ENCODE assay signal across 4 fruit fly cellular contexts in genomic region chr3L:21106883-21107282, dm6.
A peak's percentile ranks its signal among the peaks of the same experiment; 100 is the strongest.
TF ChIP-seq lines count a peak whose summit lies in the region.

No protein-coding gene starts in this region.

- no peak for TF ChIP-seq CTCF in whole organism, embryonic (GFP tag; optimal IDR thresholded peaks at IDR 0.05; lab: Kevin White, UChicago)

TF ChIP-seq in whole organism, embryonic, 481 proteins besides CTCF, POLR2A, EP300 and RAD21:
- TF ChIP-seq pfk (GFP tag; optimal IDR thresholded peaks at IDR 0.05; lab: Kevin White, UChicago), result no peak
- TF ChIP-seq CG4820 (GFP tag; optimal IDR thresholded peaks at IDR 0.05; lab: Kevin White, UChicago), result no peak
- no peak for TF ChIP-seq prd (optimal IDR thresholded peaks at IDR 0.05; lab: Kevin White, UChicago)
- peak; percentile 38; the same call in 1 of the 3 replicates for TF ChIP-seq prd (GFP tag; IDR thresholded peaks at IDR 0.05; lab: Robert Waterston, UW)
- TF ChIP-seq Bteb2 (GFP tag; optimal IDR thresholded peaks at IDR 0.05; lab: Kevin White, UChicago), result no peak
- TF ChIP-seq CG13894 (tag; optimal IDR thresholded peaks at IDR 0.05; lab: Kevin White, UChicago), result no peak
- no peak for TF ChIP-seq tup (GFP tag; optimal IDR thresholded peaks at IDR 0.05; lab: Kevin White, UChicago)
- no peak for TF ChIP-seq E2f2 (GFP tag; IDR thresholded peaks at IDR 0.05; lab: Robert Waterston, UW)
- no peak for TF ChIP-seq CG43689 (GFP tag; IDR thresholded peaks at IDR 0.05; lab: Robert Waterston, UW)
- no peak for TF ChIP-seq chinmo (GFP tag; IDR thresholded peaks at IDR 0.05; lab: Robert Waterston, UW; ENCODE audit: partially characterized antibody)
- TF ChIP-seq tap (tag; optimal IDR thresholded peaks at IDR 0.05; lab: Kevin White, UChicago), result no peak
- TF ChIP-seq CG10565 (GFP tag; optimal IDR thresholded peaks at IDR 0.05; lab: Kevin White, UChicago), result no peak
- 0 out of 2 replicates have a peak, but pooled peaks have one; percentile 12 for TF ChIP-seq CG6689 (GFP tag; IDR thresholded peaks at IDR 0.05; lab: Robert Waterston, UW)
- no peak for TF ChIP-seq Dbx (GFP tag; IDR thresholded peaks at IDR 0.05; lab: Robert Waterston, UW)
- TF ChIP-seq Sox102F (GFP tag; optimal IDR thresholded peaks at IDR 0.05; lab: Kevin White, UChicago), result peak; percentile 0
- peak; percentile 18 for TF ChIP-seq Meics (GFP tag; optimal IDR thresholded peaks at IDR 0.05; lab: Kevin White, UChicago)
- 0 out of 2 replicates have a peak, but pooled peaks have one; percentile 12 for TF ChIP-seq Xrp1 (GFP tag; IDR thresholded peaks at IDR 0.05; lab: Robert Waterston, UW)

TF ChIP-seq in whole organism, prepupa, 60 proteins besides CTCF, POLR2A, EP300 and RAD21 (continues in another document):
- TF ChIP-seq fd85E (GFP tag; optimal IDR thresholded peaks at IDR 0.05; lab: Kevin White, UChicago), result no peak
- TF ChIP-seq achi (GFP tag; optimal IDR thresholded peaks at IDR 0.05; lab: Kevin White, UChicago), result peak; percentile 4
- no peak for TF ChIP-seq CG6276 (GFP tag; optimal IDR thresholded peaks at IDR 0.05; lab: Kevin White, UChicago)
- TF ChIP-seq Eip93F (GFP tag; optimal IDR thresholded peaks at IDR 0.05; lab: Kevin White, UChicago), result no peak
- peak; percentile 51 for TF ChIP-seq CG32006 (GFP tag; optimal IDR thresholded peaks at IDR 0.05; lab: Kevin White, UChicago)
- peak; percentile 8 for TF ChIP-seq Eip75B (GFP tag; optimal IDR thresholded peaks at IDR 0.05; lab: Kevin White, UChicago)
- peak; percentile 46 for TF ChIP-seq Met (GFP tag; optimal IDR thresholded peaks at IDR 0.05; lab: Kevin White, UChicago)
- TF ChIP-seq vri (GFP tag; optimal IDR thresholded peaks at IDR 0.05; lab: Kevin White, UChicago), result no peak
- TF ChIP-seq Hr38 (GFP tag; optimal IDR thresholded peaks at IDR 0.05; lab: Kevin White, UChicago), result no peak
- TF ChIP-seq CG34406 (GFP tag; optimal IDR thresholded peaks at IDR 0.05; lab: Kevin White, UChicago), result peak; percentile 8
- TF ChIP-seq CG3032 (tag; optimal IDR thresholded peaks at IDR 0.05; lab: Kevin White, UChicago), result no peak
- TF ChIP-seq CG16779 (tag; optimal IDR thresholded peaks at IDR 0.05; lab: Kevin White, UChicago), result no peak
- TF ChIP-seq CG6808 (GFP tag; optimal IDR thresholded peaks at IDR 0.05; lab: Kevin White, UChicago), result no peak
- peak; percentile 47 for TF ChIP-seq svp (GFP tag; lab: Kevin White, UChicago)
- peak; percentile 17 for TF ChIP-seq CG10631 (GFP tag; optimal IDR thresholded peaks at IDR 0.05; lab: Kevin White, UChicago)
- no peak for TF ChIP-seq CG1621 (tag; optimal IDR thresholded peaks at IDR 0.05; lab: Kevin White, UChicago)
- TF ChIP-seq Sox102F (GFP tag; optimal IDR thresholded peaks at IDR 0.05; lab: Kevin White, UChicago), result peak; percentile 24
- TF ChIP-seq net (GFP tag; optimal IDR thresholded peaks at IDR 0.05; lab: Kevin White, UChicago), result no peak
- TF ChIP-seq Hr39 (GFP tag; optimal IDR thresholded peaks at IDR 0.05; lab: Kevin White, UChicago), result peak; percentile 15
- no peak for TF ChIP-seq Ets96B (tag; optimal IDR thresholded peaks at IDR 0.05; lab: Kevin White, UChicago)
- TF ChIP-seq spab (GFP tag; optimal IDR thresholded peaks at IDR 0.05; lab: Kevin White, UChicago), result no peak
- no peak for TF ChIP-seq CG9139 (GFP tag; optimal IDR thresholded peaks at IDR 0.05; lab: Kevin White, UChicago)
- 0 out of 3 replicates have a peak, but pooled peaks have one; percentile 19 for TF ChIP-seq CG8119 (GFP tag; IDR thresholded peaks at IDR 0.05; lab: Robert Waterston, UW)
- no peak for TF ChIP-seq Smox (GFP tag; optimal IDR thresholded peaks at IDR 0.05; lab: Kevin White, UChicago)
- no peak for TF ChIP-seq CG11294 (GFP tag; IDR thresholded peaks at IDR 0.05; lab: Robert Waterston, UW)
- no peak for TF ChIP-seq CG8632 (GFP tag; optimal IDR thresholded peaks at IDR 0.05; lab: Kevin White, UChicago)

TF ChIP-seq in whole organism, pupa, 21 proteins besides CTCF, POLR2A, EP300 and RAD21:
- TF ChIP-seq CG12605 (GFP tag; IDR thresholded peaks at IDR 0.05; lab: Robert Waterston, UW) (no peak), Pif1A (GFP tag; optimal IDR thresholded peaks at IDR 0.05; lab: Kevin White, UChicago) (peak; percentile 11), EcR (GFP tag; optimal IDR thresholded peaks at IDR 0.05; lab: Kevin White, UChicago) (no peak), CG17806 (tag; optimal IDR thresholded peaks at IDR 0.05; lab: Kevin White, UChicago) (no peak), CG9948 (tag; optimal IDR thresholded peaks at IDR 0.05; lab: Kevin White, UChicago) (no peak), CG13204 (GFP tag; optimal IDR thresholded peaks at IDR 0.05; lab: Kevin White, UChicago) (no peak), fd96Ca (GFP tag; IDR thresholded peaks at IDR 0.05; lab: Robert Waterston, UW) (no peak), CG32121 (GFP tag; IDR thresholded peaks at IDR 0.05; lab: Robert Waterston, UW) (no peak), Snoo (tag; optimal IDR thresholded peaks at IDR 0.05; lab: Kevin White, UChicago) (no peak), CG34367 (tag; optimal IDR thresholded peaks at IDR 0.05; lab: Kevin White, UChicago) (no peak), Ets98B (GFP tag; IDR thresholded peaks at IDR 0.05; lab: Robert Waterston, UW) (no peak), gl (tag; optimal IDR thresholded peaks at IDR 0.05; lab: Kevin White, UChicago) (no peak), D1 (tag; optimal IDR thresholded peaks at IDR 0.05; lab: Kevin White, UChicago) (no peak), rn (GFP tag; IDR thresholded peaks at IDR 0.05; lab: Robert Waterston, UW) (0 out of 2 replicates have a peak, but pooled peaks have one; percentile 4), Pif1B (GFP tag; optimal IDR thresholded peaks at IDR 0.05; lab: Kevin White, UChicago) (no peak), CG14655 (GFP tag; optimal IDR thresholded peaks at IDR 0.05; lab: Kevin White, UChicago) (no peak), CG8301 (tag; optimal IDR thresholded peaks at IDR 0.05; lab: Kevin White, UChicago) (peak; percentile 19), CG4496 (GFP tag; IDR thresholded peaks at IDR 0.05; lab: Robert Waterston, UW) (peak; percentile 22; the same call in 1 of the 3 replicates), CG8159 (tag; optimal IDR thresholded peaks at IDR 0.05; lab: Kevin White, UChicago) (no peak), CG10348 (GFP tag; IDR thresholded peaks at IDR 0.05; lab: Robert Waterston, UW) (no peak), CG15710 (tag; optimal IDR thresholded peaks at IDR 0.05; lab: Kevin White, UChicago) (no peak)

TF ChIP-seq in whole organism, wandering third instar larva, 38 proteins besides CTCF, POLR2A, EP300 and RAD21:
- TF ChIP-seq rgr (GFP tag; optimal IDR thresholded peaks at IDR 0.05; lab: Kevin White, UChicago) (peak; percentile 8), h (GFP tag; optimal IDR thresholded peaks at IDR 0.05; lab: Kevin White, UChicago) (peak; percentile 27), foxo (GFP tag; optimal IDR thresholded peaks at IDR 0.05; lab: Kevin White, UChicago) (peak in 1 of 2 experiments; percentile 22), ey (GFP tag; optimal IDR thresholded peaks at IDR 0.05; lab: Kevin White, UChicago) (no peak), lola (GFP tag; optimal IDR thresholded peaks at IDR 0.05; lab: Kevin White, UChicago) (no peak), pan (optimal IDR thresholded peaks at IDR 0.05; lab: Kevin White, UChicago) (no peak), Mio (GFP tag; optimal IDR thresholded peaks at IDR 0.05; lab: Kevin White, UChicago) (no peak), psq (GFP tag; optimal IDR thresholded peaks at IDR 0.05; lab: Kevin White, UChicago) (no peak)

Comparison
In these comparisons a context has a peak if more than half of its experiments do, and no peak if none do; other contexts are left out.
1. Of the 7 proteins assayed by ChIP-seq in both whole organism, embryonic and whole organism, prepupa: peak only in whole organism, embryonic: none; only in whole organism, prepupa: Gug and Hr39; in both: Sox102F; in neither: 4.